Worm (Caenorhabditis elegans): ENCODE data around the gene pssy-2.

pssy-2 gene

DNA sequence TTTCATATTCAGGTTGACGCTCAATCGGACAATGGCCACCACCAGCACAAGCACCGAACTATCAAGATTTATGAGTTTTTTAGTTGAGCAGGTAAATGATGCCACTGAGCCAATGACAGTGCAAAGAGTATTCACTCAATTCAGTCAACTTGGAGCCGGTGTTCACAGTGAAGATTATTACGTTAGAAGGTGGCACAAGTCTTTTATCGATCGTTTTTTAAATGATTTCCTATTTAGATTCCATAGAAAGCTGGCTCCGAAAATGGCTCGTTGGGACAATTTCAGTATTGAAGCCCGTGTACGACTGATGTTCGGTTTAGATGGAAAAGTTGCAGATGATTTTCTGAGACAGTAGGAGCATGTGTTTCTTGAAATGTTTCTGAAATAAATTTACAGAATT, 30.0 kb downstream of the pssy-2 start, which contains the start of gene T28A8.5:
Gene T28A8.5, plus strand, starts transcription at position 32 of the 400 bp plus-strand sequence.
- TF ChIP-seq dao-5 (tag; optimal IDR thresholded peaks at IDR 0.05): no peak
- TF ChIP-seq W03F9.2 (tag; optimal IDR thresholded peaks at IDR 0.05): no peak
- no peak for TF ChIP-seq him-1 (tag; optimal IDR thresholded peaks at IDR 0.05)

DNA sequence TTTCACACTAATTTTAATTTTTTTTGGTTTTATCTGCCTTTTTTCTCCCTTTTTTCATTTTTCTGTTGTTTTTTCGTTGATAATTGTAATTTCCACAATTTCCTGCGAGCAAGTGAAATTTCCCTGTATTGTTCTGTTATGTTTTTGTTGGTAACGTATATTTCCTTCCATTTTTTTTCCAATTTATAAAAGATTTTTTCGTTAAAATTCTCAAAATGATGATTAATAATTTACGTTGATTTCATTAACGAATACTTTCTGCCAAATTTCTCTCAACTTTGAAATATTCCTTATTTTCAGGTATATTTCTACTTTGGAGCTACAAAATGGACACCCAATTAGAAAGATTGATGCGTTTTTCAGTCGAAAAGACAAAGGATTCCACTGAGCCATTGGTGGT, 30.9 kb downstream of the pssy-2 start, which contains the start of gene T28A8.8:
Gene T28A8.8, plus strand, starts transcription at position 301 of the 400 bp plus-strand sequence.
- TF ChIP-seq him-1 (tag; optimal IDR thresholded peaks at IDR 0.05) (no peak), W03F9.2 (tag; optimal IDR thresholded peaks at IDR 0.05) (no peak), dao-5 (tag; optimal IDR thresholded peaks at IDR 0.05) (no peak)

DNA sequence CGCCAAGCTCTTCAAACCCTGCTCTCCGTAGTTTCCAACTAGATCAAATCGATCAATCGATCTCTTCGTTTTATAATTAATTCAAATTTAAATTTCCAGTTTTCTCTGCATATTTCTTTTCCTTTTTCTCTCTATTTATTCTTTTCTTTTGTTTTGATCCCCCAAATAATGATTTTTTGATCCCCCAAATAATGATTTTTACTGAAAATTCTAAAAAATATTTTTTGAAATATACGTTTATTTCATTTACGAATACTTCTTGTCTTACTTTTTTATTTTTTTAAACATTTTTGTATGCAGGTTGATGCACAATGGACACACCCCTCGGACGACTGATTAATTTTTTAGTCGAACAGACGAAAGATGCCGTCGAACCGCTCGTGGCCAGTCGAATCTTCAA, 31.8 kb downstream of the pssy-2 start, which contains the start of gene T28A8.4:
Gene T28A8.4, plus strand, starts transcription at position 301 of the 400 bp plus-strand sequence.
- TF ChIP-seq W03F9.2 (tag; optimal IDR thresholded peaks at IDR 0.05) (no peak), dao-5 (tag; optimal IDR thresholded peaks at IDR 0.05) (no peak), him-1 (tag; optimal IDR thresholded peaks at IDR 0.05) (no peak)

DNA sequence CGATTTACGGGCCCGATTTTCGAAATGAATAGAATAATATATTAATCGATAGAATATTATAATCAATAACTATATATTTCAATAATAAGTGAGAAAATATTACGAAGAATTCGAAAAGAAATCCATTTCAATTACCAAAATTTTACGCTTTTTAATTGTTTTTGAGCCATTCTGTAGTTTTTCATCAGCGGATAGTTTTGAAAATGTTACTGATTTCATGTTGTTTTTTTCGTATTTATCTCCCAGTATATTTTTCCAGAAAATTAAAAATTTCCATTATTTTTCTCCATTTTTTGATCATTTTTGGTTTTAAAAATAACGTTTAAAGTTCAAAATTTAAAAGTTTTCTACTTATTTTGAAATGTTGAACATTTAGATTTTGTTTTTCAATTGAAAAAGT, 34.1 kb downstream of the pssy-2 start, which contains the start of gene T28A8.3:
Gene T28A8.3, plus strand, starts transcription at position 301 of the 400 bp plus-strand sequence.
- no peak for TF ChIP-seq him-1 (tag; optimal IDR thresholded peaks at IDR 0.05)
- no peak for TF ChIP-seq dao-5 (tag; optimal IDR thresholded peaks at IDR 0.05)
- no peak for TF ChIP-seq W03F9.2 (tag; optimal IDR thresholded peaks at IDR 0.05)

DNA sequence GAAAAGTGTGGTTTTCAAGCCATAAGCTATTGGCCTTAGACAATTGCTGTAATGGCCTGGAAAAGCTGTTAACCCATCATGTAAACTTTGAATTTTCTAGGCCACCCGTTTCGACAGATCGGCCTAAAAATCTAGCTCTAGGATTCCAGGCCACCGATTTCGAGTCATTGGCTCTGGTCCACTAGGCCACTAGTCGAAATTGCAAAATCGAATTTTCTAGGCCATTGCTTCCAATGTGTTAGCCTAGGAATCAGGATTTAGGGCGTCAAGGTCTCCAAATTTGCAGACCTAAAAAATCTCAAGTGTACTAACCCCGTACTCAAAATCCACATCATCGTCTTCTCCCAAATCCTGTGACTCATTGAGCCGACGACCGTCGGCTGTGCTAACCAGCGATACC, 39.1 kb downstream of the pssy-2 start:
- TF ChIP-seq dao-5 (tag; optimal IDR thresholded peaks at IDR 0.05) (no peak), W03F9.2 (tag; optimal IDR thresholded peaks at IDR 0.05) (no peak), him-1 (tag; optimal IDR thresholded peaks at IDR 0.05) (no peak)

DNA sequence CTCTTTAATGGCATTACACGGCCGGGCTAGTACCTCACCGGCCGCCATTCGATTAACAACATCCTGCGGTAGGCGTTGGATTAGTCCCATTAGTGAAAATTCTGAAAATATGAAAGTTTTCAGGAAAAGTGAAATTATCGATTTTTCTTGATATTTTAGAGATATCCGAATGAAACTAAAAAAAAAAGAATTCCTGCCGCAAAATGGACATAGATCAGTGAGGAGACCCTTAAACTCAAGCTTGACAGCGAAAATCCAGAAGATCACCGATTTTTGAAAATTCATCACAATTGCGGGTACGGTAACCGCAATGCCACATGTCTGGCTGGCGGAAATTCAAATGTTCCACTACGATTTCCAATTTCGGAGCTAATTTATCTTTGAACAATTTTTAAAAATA, 42.9 kb downstream of the pssy-2 start, which contains the start of gene mlh-1:
Gene mlh-1, minus strand, starts transcription at position 101 of the 400 bp plus-strand sequence.
- no peak for TF ChIP-seq W03F9.2 (tag; optimal IDR thresholded peaks at IDR 0.05)
- TF ChIP-seq dao-5 (tag; optimal IDR thresholded peaks at IDR 0.05): no peak
- no peak for TF ChIP-seq him-1 (tag; optimal IDR thresholded peaks at IDR 0.05)

DNA sequence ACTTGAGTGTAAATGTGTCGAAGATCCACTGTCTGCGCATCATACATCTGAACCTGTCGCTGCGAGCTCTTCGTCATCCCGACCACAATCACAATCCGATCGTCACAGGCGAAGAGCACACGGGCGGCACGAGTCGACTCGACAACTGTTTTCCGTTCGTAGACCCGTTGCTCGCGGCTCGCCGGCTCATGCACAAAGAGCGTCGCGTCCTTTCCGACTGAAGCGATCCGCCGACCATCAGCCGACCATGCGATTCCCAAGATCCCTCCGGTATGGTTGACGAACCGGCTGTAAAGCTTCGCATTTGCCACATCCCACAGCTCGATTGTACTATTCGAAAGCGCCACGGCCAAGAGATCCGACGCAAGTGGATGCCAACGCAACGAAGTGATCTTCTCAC, 46.8 kb downstream of the pssy-2 start:
- TF ChIP-seq W03F9.2 (tag; optimal IDR thresholded peaks at IDR 0.05): no peak

DNA sequence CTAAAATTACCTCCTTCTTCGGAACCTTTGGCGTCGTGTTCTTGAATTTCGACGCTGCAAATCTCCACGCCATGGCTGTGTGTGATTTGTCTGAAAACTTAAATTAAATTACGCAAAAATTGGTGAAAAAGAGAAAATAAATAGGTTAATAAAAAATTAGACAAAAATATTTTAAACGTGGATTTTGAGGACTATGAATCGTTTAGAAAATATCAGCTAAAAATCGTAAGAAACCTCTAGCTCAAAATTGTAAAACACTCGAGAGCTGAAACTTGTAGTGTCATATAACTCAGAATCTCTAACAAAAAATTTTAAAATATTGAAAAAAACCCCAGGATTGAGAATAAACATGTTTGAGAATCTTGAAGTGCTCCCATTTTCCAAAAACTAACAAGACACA, 52.4 kb downstream of the pssy-2 start, which contains the start of gene pod-1:
Gene pod-1, minus strand, starts transcription at position 101 of the 400 bp plus-strand sequence.
- TF ChIP-seq dao-5 (tag; optimal IDR thresholded peaks at IDR 0.05) (no peak), W03F9.2 (tag; optimal IDR thresholded peaks at IDR 0.05) (no peak), him-1 (tag; optimal IDR thresholded peaks at IDR 0.05) (no peak)

All from whole organism, L4/young adult.